Fruit fly (Drosophila melanogaster): ENCODE measurements around the gene CG12182.

DNA sequence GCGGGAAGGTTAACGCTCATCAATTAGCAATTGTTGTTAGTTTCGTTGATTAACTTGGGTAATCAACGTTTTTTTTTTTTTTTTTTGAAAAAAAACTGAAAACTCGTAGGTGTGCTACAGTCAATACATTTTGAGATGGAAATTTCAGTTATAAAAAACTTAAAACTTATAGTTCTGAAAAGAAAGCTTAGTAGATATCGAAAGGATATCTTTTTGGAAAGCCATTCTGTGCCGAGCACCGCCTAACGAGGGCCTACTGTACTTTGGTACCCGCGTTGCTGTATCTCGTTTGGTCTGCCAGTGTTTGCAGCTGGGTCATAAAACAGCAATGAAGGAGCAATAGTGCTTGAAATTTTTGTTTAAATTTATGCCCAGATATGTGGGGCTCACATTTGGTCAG lies 27.4 kb downstream of the CG12182 start:
- TF ChIP-seq Sox102F (GFP tag; optimal IDR thresholded peaks at IDR 0.05) (no peak), Sox14 (GFP tag; optimal IDR thresholded peaks at IDR 0.05) (no peak), achi (GFP tag; optimal IDR thresholded peaks at IDR 0.05) (peak; percentile 37), ss (GFP tag; optimal IDR thresholded peaks at IDR 0.05) (no peak), Hr39 (GFP tag; optimal IDR thresholded peaks at IDR 0.05) (no peak), eg (GFP tag; IDR thresholded peaks at IDR 0.05) (peak; percentile 89), CG4318 (GFP tag; optimal IDR thresholded peaks at IDR 0.05) (no peak), CG3919 (GFP tag; optimal IDR thresholded peaks at IDR 0.05) (peak; percentile 69), CG6854 (GFP tag; optimal IDR thresholded peaks at IDR 0.05) (no peak), fkh (GFP tag; optimal IDR thresholded peaks at IDR 0.05) (no peak)

Measured in whole organism, prepupa.